Fruit fly (Drosophila melanogaster) whole organism, pupa: Measurements from ENCODE around the gene Cfp1.

ENCODE experiments used
- CG10348 ChIP-seq: fragments of 200-800 bp; sonication (Bioruptor generic); IDR thresholded peaks from 2 replicates; pipeline ENCODE4 v1.3.6; 2022; ENCODE audit warnings: missing biosample characterization, missing genetic modification characterization
- CG12605 ChIP-seq: fragments of 200-800 bp; sonication (Bioruptor generic); IDR thresholded peaks from 2 replicates; pipeline ENCODE4 v1.3.6; 2022; ENCODE audit warnings: missing biosample characterization, missing genetic modification characterization
- CG13204 ChIP-seq: fragments of 200-800 bp; sonication (Bioruptor generic); optimal IDR thresholded peaks from 2 replicates; lab custom pipeline; 2018; ENCODE audit warnings: missing biosample characterization, mild to moderate bottlenecking, missing genetic modification characterization, moderate library complexity
- CG14655 ChIP-seq: fragments of 200-800 bp; sonication (Bioruptor generic); optimal IDR thresholded peaks from 3 replicates; lab custom pipeline; 2017; ENCODE audit warnings: mild to moderate bottlenecking, missing biosample characterization, missing genetic modification reagents, missing genetic modification characterization
- CG15710 ChIP-seq: fragments of 200-800 bp; sonication (Bioruptor generic); optimal IDR thresholded peaks from 2 replicates; lab custom pipeline; 2018; ENCODE audit warnings: missing biosample characterization, mild to moderate bottlenecking, missing genetic modification characterization, moderate library complexity
- CG17806 ChIP-seq: fragments of 200-800 bp; sonication (Bioruptor generic); optimal IDR thresholded peaks from 2 replicates; lab custom pipeline; 2018; ENCODE audit warnings: missing biosample characterization, mild to moderate bottlenecking, missing genetic modification characterization, moderate library complexity
- CG32121 ChIP-seq: fragments of 200-800 bp; sonication (Bioruptor generic); IDR thresholded peaks from 2 replicates; pipeline ENCODE4 v1.3.6; 2022; ENCODE audit warnings: missing biosample characterization, missing genetic modification characterization
- CG34367 ChIP-seq: fragments of 200-800 bp; sonication (Bioruptor generic); optimal IDR thresholded peaks from 2 replicates; lab custom pipeline; 2018; ENCODE audit warnings: missing biosample characterization, mild to moderate bottlenecking, missing genetic modification characterization
- CG4496 ChIP-seq: fragments of 200-800 bp; sonication (Bioruptor generic); IDR thresholded peaks from 3 replicates; pipeline ENCODE4 v1.3.6; 2022; ENCODE audit warnings: missing biosample characterization, missing genetic modification characterization
- CG8159 ChIP-seq: fragments of 200-800 bp; sonication (Bioruptor generic); optimal IDR thresholded peaks from 3 replicates; lab custom pipeline; 2018; ENCODE audit warnings: missing biosample characterization, mild to moderate bottlenecking, missing genetic modification characterization, moderate library complexity
- CG8301 ChIP-seq: fragments of 200-800 bp; sonication (Bioruptor generic); optimal IDR thresholded peaks from 2 replicates; lab custom pipeline; 2018; ENCODE audit warnings: missing biosample characterization, mild to moderate bottlenecking, missing genetic modification characterization
- CG9948 ChIP-seq: fragments of 200-800 bp; sonication (Bioruptor generic); optimal IDR thresholded peaks from 2 replicates; lab custom pipeline; 2018; ENCODE audit warnings: missing biosample characterization, mild to moderate bottlenecking, missing genetic modification characterization, moderate library complexity
- D1 ChIP-seq: fragments of 200-800 bp; sonication (Bioruptor generic); optimal IDR thresholded peaks from 2 replicates; lab custom pipeline; 2018; ENCODE audit warnings: missing biosample characterization, mild to moderate bottlenecking, missing genetic modification characterization, moderate library complexity
- EcR ChIP-seq: fragments of 200-800 bp; sonication (Bioruptor generic); optimal IDR thresholded peaks from 3 replicates; lab custom pipeline; 2019; ENCODE audit warnings: missing biosample characterization, missing genetic modification characterization, mild to moderate bottlenecking, moderate library complexity, missing genetic modification reagents
- Ets98B ChIP-seq: fragments of 200-800 bp; sonication (Bioruptor generic); IDR thresholded peaks from 2 replicates; pipeline ENCODE4 v1.3.6; 2022; ENCODE audit warnings: missing biosample characterization, missing genetic modification characterization
- Pif1A ChIP-seq: fragments of 200-800 bp; sonication (Bioruptor generic); optimal IDR thresholded peaks from 3 replicates; lab custom pipeline; 2016; ENCODE audit warnings: missing biosample characterization, missing genetic modification characterization
- Pif1B ChIP-seq: fragments of 200-800 bp; sonication (Bioruptor generic); optimal IDR thresholded peaks from 3 replicates; lab custom pipeline; 2016; ENCODE audit warnings: missing biosample characterization, missing genetic modification characterization
- Snoo ChIP-seq: fragments of 200-800 bp; sonication (Bioruptor generic); optimal IDR thresholded peaks from 3 replicates; lab custom pipeline; 2017; ENCODE audit warnings: missing biosample characterization, mild to moderate bottlenecking, missing genetic modification characterization, inconsistent platforms
- fd96Ca ChIP-seq: fragments of 200-800 bp; sonication (Bioruptor generic); IDR thresholded peaks from 3 replicates; pipeline ENCODE4 v1.3.6; 2022; ENCODE audit warnings: missing biosample characterization, missing genetic modification characterization
- gl ChIP-seq: fragments of 200-800 bp; sonication (Bioruptor generic); optimal IDR thresholded peaks from 2 replicates; lab custom pipeline; 2018; ENCODE audit warnings: missing biosample characterization, mild to moderate bottlenecking, missing genetic modification characterization
- rn ChIP-seq: fragments of 200-800 bp; sonication (Bioruptor generic); IDR thresholded peaks from 2 replicates; pipeline ENCODE4 v1.3.6; 2022; ENCODE audit warnings: missing biosample characterization, missing genetic modification characterization

The Cfp1 gene

DNA sequence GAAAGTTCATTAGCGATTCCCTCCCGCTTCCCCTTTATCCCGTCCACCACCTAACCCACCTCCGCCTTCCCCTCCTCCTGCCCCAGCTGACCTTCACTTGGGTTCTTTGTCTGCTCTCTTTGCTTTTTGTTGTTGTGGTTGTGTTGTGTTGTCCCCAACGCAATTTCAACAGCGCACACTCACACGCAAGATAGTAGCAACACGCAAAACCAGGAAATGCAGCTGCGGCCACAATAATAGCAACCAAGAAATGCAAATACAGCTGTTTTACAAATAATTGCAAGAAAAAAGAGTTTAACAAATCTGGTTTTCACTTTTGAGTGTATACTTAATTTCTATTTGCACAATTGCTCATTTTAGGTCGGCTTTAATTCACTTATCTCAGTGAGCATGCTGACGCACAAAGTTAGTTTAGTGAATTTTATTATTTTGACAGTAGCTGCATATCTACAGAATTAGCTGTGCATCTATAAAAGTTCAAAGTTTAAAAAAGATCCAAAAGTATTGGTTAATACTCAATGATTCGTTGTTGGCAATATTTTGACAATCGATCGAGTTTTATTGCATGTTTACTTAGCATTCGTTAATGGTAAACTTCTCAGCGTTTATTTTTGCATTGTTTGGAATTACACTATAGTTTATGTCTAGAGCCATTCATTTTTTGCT is 21.4 kb downstream of the Cfp1 start:
- TF ChIP-seq Snoo (tag; lab: Kevin White, UChicago): no peak
- TF ChIP-seq fd96Ca (GFP tag; lab: Robert Waterston, UW): peak; percentile 76
- TF ChIP-seq CG10348: no peak
- peak; percentile 56; the same call in 1 of the 2 replicates for TF ChIP-seq CG12605 (GFP tag; lab: Robert Waterston, UW)
- TF ChIP-seq CG9948 (tag; lab: Kevin White, UChicago): peak; percentile 13
- TF ChIP-seq CG17806 (tag; lab: Kevin White, UChicago): peak; percentile 48
- TF ChIP-seq CG13204 (GFP tag; lab: Kevin White, UChicago): no peak
- TF ChIP-seq Ets98B (GFP tag; lab: Robert Waterston, UW): peak; percentile 63
- peak; percentile 55 for TF ChIP-seq CG34367
- peak; percentile 64 for TF ChIP-seq CG14655
- no peak for TF ChIP-seq D1 (tag; lab: Kevin White, UChicago)
- TF ChIP-seq Pif1A (GFP tag; lab: Kevin White, UChicago): peak; percentile 60
- peak; percentile 43 for TF ChIP-seq CG15710 (tag; lab: Kevin White, UChicago)
- TF ChIP-seq rn (GFP tag; lab: Robert Waterston, UW): 0 out of 2 replicates have a peak, but pooled peaks have one; percentile 21
- TF ChIP-seq CG4496 (GFP tag; lab: Robert Waterston, UW): peak; percentile 72
- no peak for TF ChIP-seq Pif1B (GFP tag; lab: Kevin White, UChicago)
- TF ChIP-seq gl: peak; percentile 6
- peak; percentile 77 for TF ChIP-seq CG32121
- TF ChIP-seq EcR (GFP tag; lab: Kevin White, UChicago): peak; percentile 79
- peak; percentile 51 for TF ChIP-seq CG8301 (tag; lab: Kevin White, UChicago)
- peak; percentile 63 for TF ChIP-seq CG8159 (tag; lab: Kevin White, UChicago)

DNA sequence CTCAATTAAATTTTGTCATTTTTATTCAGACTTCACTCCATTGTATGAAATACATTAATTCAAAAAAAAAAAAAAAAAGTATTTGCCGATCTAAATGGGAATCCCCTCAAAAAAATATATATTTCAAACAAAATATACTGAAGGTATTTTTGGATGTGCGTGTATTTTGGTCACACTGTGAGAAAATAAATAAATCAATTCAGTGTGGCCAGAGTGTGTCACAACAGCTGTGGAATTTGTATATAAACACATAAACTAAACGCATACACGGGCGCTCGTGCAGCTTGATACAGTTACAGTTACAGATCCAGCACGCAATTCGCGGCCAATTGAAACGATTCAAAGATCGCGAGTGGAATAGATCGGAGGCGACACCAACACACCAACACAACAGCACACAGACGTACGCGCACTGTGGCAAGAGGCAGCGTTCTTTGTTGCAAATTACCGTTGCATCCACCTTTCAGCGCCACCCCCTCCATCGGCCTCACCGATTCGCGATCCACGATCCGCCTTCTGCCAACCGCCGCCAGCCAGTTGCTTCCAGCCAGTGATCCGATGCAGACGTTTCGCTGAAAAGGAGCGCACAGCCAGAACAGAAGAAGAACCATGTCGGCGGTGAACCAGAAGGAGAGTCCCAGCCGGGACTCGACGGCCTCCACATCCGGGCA is 22.5 kb downstream of the Cfp1 start, which contains the start of gene CG17754:
CG17754 (plus strand) TSS at position 260 of the 671 bp plus-strand sequence.
- TF ChIP-seq Pif1B (GFP tag; lab: Kevin White, UChicago) (no peak), CG4496 (GFP tag; lab: Robert Waterston, UW) (peak; percentile 61), fd96Ca (GFP tag; lab: Robert Waterston, UW) (0 out of 3 replicates have a peak, but pooled peaks have one; percentile 41), Pif1A (GFP tag; lab: Kevin White, UChicago) (no peak), D1 (tag; lab: Kevin White, UChicago) (no peak)

DNA sequence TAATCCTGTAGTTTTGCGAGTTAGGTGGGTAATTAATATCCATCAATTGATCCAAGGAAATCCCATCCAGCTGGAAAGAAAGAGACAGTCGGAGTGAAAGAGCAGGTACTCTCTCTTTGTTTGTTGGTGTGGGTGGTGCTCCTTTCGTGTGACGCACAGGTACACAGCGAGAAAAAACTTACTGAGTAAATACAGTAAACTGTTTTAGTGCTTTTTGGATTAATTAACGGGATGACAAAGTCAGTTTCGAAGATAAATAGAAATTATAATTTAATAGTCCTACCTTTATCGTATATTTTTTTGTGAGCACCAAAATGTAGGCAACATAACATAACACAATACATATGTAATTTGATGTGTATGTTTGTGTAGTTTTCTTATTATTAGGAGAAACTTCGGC is 24.7 kb downstream of the Cfp1 start:
- TF ChIP-seq CG15710 (tag; lab: Kevin White, UChicago) (peak; percentile 52), rn (GFP tag; lab: Robert Waterston, UW) (no peak), CG34367 (peak; percentile 36), CG4496 (GFP tag; lab: Robert Waterston, UW) (peak; percentile 65; the same call in 2 of the 3 replicates), CG8159 (tag; lab: Kevin White, UChicago) (peak; percentile 58), Pif1B (GFP tag; lab: Kevin White, UChicago) (peak; percentile 29), fd96Ca (GFP tag; lab: Robert Waterston, UW) (no peak), CG17806 (tag; lab: Kevin White, UChicago) (peak; percentile 53), CG10348 (no peak), Pif1A (GFP tag; lab: Kevin White, UChicago) (no peak), CG9948 (tag; lab: Kevin White, UChicago) (peak; percentile 31), CG12605 (GFP tag; lab: Robert Waterston, UW) (peak; percentile 64), CG8301 (tag; lab: Kevin White, UChicago) (peak; percentile 58), Ets98B (GFP tag; lab: Robert Waterston, UW) (peak; percentile 33; the same call in 1 of the 2 replicates)

DNA sequence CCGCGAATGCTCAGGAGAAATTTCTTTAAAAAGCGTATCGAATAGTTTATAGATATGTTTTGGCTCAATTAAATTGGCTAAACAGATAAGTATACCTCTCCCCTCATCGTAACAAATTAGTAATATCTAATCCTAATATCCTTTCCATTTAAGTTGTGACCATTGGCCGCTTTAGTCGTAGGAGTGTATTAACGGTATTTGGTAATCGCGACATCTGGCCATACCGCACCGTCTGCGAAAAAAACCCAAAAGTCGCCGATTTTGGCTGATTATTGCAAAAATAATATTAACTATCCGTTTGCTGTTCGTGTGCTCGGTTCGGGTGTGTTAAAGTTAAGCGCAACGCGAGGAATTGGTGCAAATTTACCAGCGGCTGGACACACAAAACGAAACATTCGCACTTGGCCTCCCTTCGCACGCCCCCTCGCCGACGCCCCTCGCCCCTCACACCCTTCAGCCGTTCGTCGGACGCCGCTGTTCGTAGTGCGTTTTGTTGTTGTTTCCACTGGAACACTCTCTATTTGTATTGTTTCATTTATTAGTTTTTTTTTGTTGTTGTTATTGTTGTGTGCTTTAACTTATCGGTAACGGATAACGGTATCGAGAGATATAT is 25.5 kb downstream of the Cfp1 start, which contains the start of the genes amx and Dsor1:
amx (minus strand) TSS at position 166 of the 613 bp plus-strand sequence.
Dsor1 (plus strand) TSS at position 172 of the 613 bp plus-strand sequence.
- TF ChIP-seq gl: no peak
- TF ChIP-seq CG13204 (GFP tag; lab: Kevin White, UChicago): no peak
- no peak for TF ChIP-seq CG9948 (tag; lab: Kevin White, UChicago)
- no peak for TF ChIP-seq Ets98B (GFP tag; lab: Robert Waterston, UW)
- TF ChIP-seq CG15710 (tag; lab: Kevin White, UChicago): no peak
- no peak for TF ChIP-seq Pif1A (GFP tag; lab: Kevin White, UChicago)
- TF ChIP-seq CG8301 (tag; lab: Kevin White, UChicago): no peak
- no peak for TF ChIP-seq CG32121
- no peak for TF ChIP-seq CG10348
- TF ChIP-seq CG4496 (GFP tag; lab: Robert Waterston, UW): no peak
- TF ChIP-seq CG34367: no peak
- TF ChIP-seq D1 (tag; lab: Kevin White, UChicago): no peak

DNA sequence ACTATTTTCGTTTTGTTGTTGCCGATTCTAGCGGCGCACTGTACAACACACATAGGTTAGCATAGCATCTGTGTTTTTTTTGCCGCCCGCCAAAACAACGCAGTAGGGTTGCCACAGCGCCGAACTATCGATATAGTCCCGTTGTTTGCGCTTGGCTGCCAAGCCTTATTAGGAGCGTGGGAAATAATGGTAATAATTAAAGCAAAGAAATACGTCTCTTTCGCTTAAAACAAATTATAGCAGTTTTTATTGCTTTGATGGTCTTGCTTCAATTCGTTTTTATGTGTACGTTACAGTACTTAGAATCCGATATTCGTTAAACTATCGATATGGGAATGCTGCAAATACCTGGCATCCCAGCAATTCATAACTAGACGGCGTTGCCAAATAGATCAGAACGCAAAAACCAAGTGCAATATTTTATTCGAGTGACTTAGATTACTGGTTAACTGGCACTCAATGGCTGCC is 29.3 kb downstream of the Cfp1 start, which contains the start of the genes mxc and Larp7:
mxc (minus strand) TSS at position 51 of the 468 bp plus-strand sequence.
Larp7 (plus strand) TSS at position 401 of the 468 bp plus-strand sequence.
- peak; percentile 13 for TF ChIP-seq CG9948 (tag; lab: Kevin White, UChicago)
- no peak for TF ChIP-seq EcR (GFP tag; lab: Kevin White, UChicago)
- peak; percentile 53 for TF ChIP-seq CG15710 (tag; lab: Kevin White, UChicago)
- peak; percentile 47; the same call in 1 of the 3 replicates for TF ChIP-seq fd96Ca (GFP tag; lab: Robert Waterston, UW)
- no peak for TF ChIP-seq gl
- no peak for TF ChIP-seq rn (GFP tag; lab: Robert Waterston, UW)
- TF ChIP-seq Ets98B (GFP tag; lab: Robert Waterston, UW): 0 out of 2 replicates have a peak, but pooled peaks have one; percentile 9
- no peak for TF ChIP-seq CG10348
- TF ChIP-seq CG32121: no peak
- peak; percentile 9 for TF ChIP-seq CG17806 (tag; lab: Kevin White, UChicago)
